Fruit fly (Drosophila melanogaster) whole organism, wandering third instar larva: ENCODE measurements around the gene Dup99B.

Experiments used
- Abd-B ChIP-seq: fragments of >200 bp; optimal IDR thresholded peaks from 2 replicates; lab custom pipeline; 2017; ENCODE audit warnings: missing biosample characterization, missing genetic modification characterization
- CrebA ChIP-seq: fragments of 200-800 bp; sonication (Bioruptor generic); optimal IDR thresholded peaks from 2 replicates; lab custom pipeline; 2016; ENCODE audit warnings: missing biosample characterization, mild to moderate bottlenecking, missing genetic modification characterization, borderline replicate concordance
- Dfd ChIP-seq: fragments of >200 bp; optimal IDR thresholded peaks from 2 replicates; lab custom pipeline; 2017; ENCODE audit warnings: missing biosample characterization, missing genetic modification characterization
- Hr78 ChIP-seq: fragments of >200 bp; optimal IDR thresholded peaks from 2 replicates; lab custom pipeline; 2017; ENCODE audit warnings: missing biosample characterization, missing genetic modification characterization
- Mio ChIP-seq: sonication (Bioruptor generic); optimal IDR thresholded peaks from 2 replicates; lab custom pipeline; 2016; ENCODE audit warnings: missing biosample characterization, missing genetic modification characterization
- Sp1 ChIP-seq: fragments of 200-800 bp; sonication (Bioruptor generic); optimal IDR thresholded peaks from 3 replicates; lab custom pipeline; 2019; ENCODE audit warnings: missing biosample characterization, mild to moderate bottlenecking, missing genetic modification characterization, moderate library complexity
- dmrt93B ChIP-seq: fragments of 200-800 bp; sonication (Bioruptor generic); optimal IDR thresholded peaks from 2 replicates; lab custom pipeline; 2018; ENCODE audit warnings: missing biosample characterization, mild to moderate bottlenecking, missing genetic modification characterization
- h ChIP-seq: fragments of 200-800 bp; sonication (Bioruptor generic); optimal IDR thresholded peaks from 3 replicates; lab custom pipeline; 2016; ENCODE audit warnings: missing biosample characterization, mild to moderate bottlenecking, missing genetic modification characterization
- lola ChIP-seq: fragments of >200 bp; optimal IDR thresholded peaks from 2 replicates; lab custom pipeline; 2017; ENCODE audit warnings: missing biosample characterization, missing genetic modification characterization
- pan ChIP-seq: fragments of >200 bp; optimal IDR thresholded peaks from 2 replicates; lab custom pipeline; 2017
- psq ChIP-seq: fragments of 200-800 bp; sonication (Bioruptor generic); optimal IDR thresholded peaks from 3 replicates; lab custom pipeline; 2017; ENCODE audit warnings: missing biosample characterization, mild to moderate bottlenecking, missing genetic modification characterization, moderate library complexity
- rgr ChIP-seq: fragments of 200-800 bp; sonication (Bioruptor generic); optimal IDR thresholded peaks from 3 replicates; lab custom pipeline; 2016; ENCODE audit warnings: missing biosample characterization, mild to moderate bottlenecking, missing genetic modification characterization
- sage ChIP-seq: fragments of 200-800 bp; sonication (Bioruptor generic); optimal IDR thresholded peaks from 2 replicates; lab custom pipeline; 2016; ENCODE audit warnings: missing biosample characterization, mild to moderate bottlenecking, missing genetic modification characterization
- woc ChIP-seq: sonication (Bioruptor generic); optimal IDR thresholded peaks from 2 replicates; lab custom pipeline; 2016; ENCODE audit warnings: missing biosample characterization, mild to moderate bottlenecking, missing genetic modification characterization

- no peak for TF ChIP-seq psq (GFP tag; lab: Kevin White, UChicago)
- TF ChIP-seq rgr (GFP tag; lab: Kevin White, UChicago): no peak
- no peak for TF ChIP-seq woc (GFP tag; lab: Kevin White, UChicago)
- no peak for TF ChIP-seq Abd-B (GFP tag; lab: Kevin White, UChicago)
- no peak for TF ChIP-seq dmrt93B
- no peak for TF ChIP-seq Sp1 (GFP tag; lab: Kevin White, UChicago)
- no peak for TF ChIP-seq Dfd
- no peak for TF ChIP-seq sage (GFP tag; lab: Kevin White, UChicago)
- no peak for TF ChIP-seq h
- TF ChIP-seq pan (lab: Kevin White, UChicago): no peak
- no peak for TF ChIP-seq CrebA (GFP tag; lab: Kevin White, UChicago)
- TF ChIP-seq Hr78 (GFP tag; lab: Kevin White, UChicago): no peak
- no peak for TF ChIP-seq lola
- TF ChIP-seq Mio (GFP tag; lab: Kevin White, UChicago): no peak
These were observed 3.7 kb downstream of the Dup99B start for dm6 chr3R:29711434-29711833.
